Worm (Caenorhabditis elegans): ENCODE data around the gene srlf-13.

- TF ChIP-seq B0261.1 (tag; optimal IDR thresholded peaks at IDR 0.05) (no peak), unc-62 (GFP tag; optimal IDR thresholded peaks at IDR 0.05) (no peak), F39B2.1 (GFP tag; IDR thresholded peaks at IDR 0.05) (no peak), dox-1 (GFP tag; IDR thresholded peaks at IDR 0.05) (no peak), egrh-3 (GFP tag; IDR thresholded peaks at IDR 0.05) (no peak), let-526 (GFP tag; IDR thresholded peaks at IDR 0.05) (no peak), aptf-3 (GFP tag; IDR thresholded peaks at IDR 0.05) (no peak), ceh-58 (GFP tag; IDR thresholded peaks at IDR 0.05) (no peak), hsf-1 (GFP tag; IDR thresholded peaks at IDR 0.05) (no peak), sdz-38 (tag; optimal IDR thresholded peaks at IDR 0.05) (no peak), ztf-22 (GFP tag; optimal IDR thresholded peaks at IDR 0.05) (no peak), sptf-2 (GFP tag; optimal IDR thresholded peaks at IDR 0.05) (no peak)
Measured at ce11 chrIV:10851833-10852232, 44.6 kb downstream of the srlf-13 start, which contains the start of gene T11G6.4.

Data from whole organism, young adult.